Fruit fly (Drosophila melanogaster) whole organism, embryonic: Measurements from ENCODE around the gene CG2120.

Experiments used
- Antp ChIP-seq: fragments of 200-800 bp; sonication (Bioruptor generic); optimal IDR thresholded peaks from 3 replicates; lab custom pipeline; 2016; ENCODE audit warnings: missing biosample characterization, missing genetic modification characterization
- CG10209 ChIP-seq: fragments of 200-800 bp; sonication (Bioruptor generic); optimal IDR thresholded peaks from 3 replicates; lab custom pipeline; 2017; ENCODE audit warnings: missing biosample characterization, mild to moderate bottlenecking, missing genetic modification characterization, missing genetic modification reagents
- CG12744 ChIP-seq: fragments of 200-800 bp; sonication (Bioruptor generic); optimal IDR thresholded peaks from 2 replicates; lab custom pipeline; 2016; ENCODE audit warnings: missing biosample characterization, missing genetic modification characterization
- CG15514 ChIP-seq: fragments of 200-800 bp; sonication (Bioruptor generic); optimal IDR thresholded peaks from 3 replicates; lab custom pipeline; 2017; ENCODE audit warnings: missing biosample characterization, missing genetic modification characterization, mild to moderate bottlenecking, moderate library complexity, missing genetic modification reagents
- CG1603 ChIP-seq: fragments of 200-800 bp; sonication (Bioruptor generic); optimal IDR thresholded peaks from 2 replicates; lab custom pipeline; 2019; ENCODE audit warnings: missing biosample characterization, mild to moderate bottlenecking, missing genetic modification characterization, moderate library complexity
- CG16863 ChIP-seq: fragments of 200-800 bp; sonication (Bioruptor generic); optimal IDR thresholded peaks from 3 replicates; lab custom pipeline; 2016; ENCODE audit warnings: missing biosample characterization, missing genetic modification characterization
- CG18011 ChIP-seq: fragments of 200-800 bp; sonication (Bioruptor generic); optimal IDR thresholded peaks from 2 replicates; lab custom pipeline; 2017; ENCODE audit warnings: missing biosample characterization, missing genetic modification characterization, mild to moderate bottlenecking, moderate library complexity, missing genotype
- CG1832 ChIP-seq: fragments of 200-800 bp; sonication (Bioruptor generic); optimal IDR thresholded peaks from 2 replicates; lab custom pipeline; 2017; ENCODE audit warnings: missing biosample characterization, mild to moderate bottlenecking, missing genetic modification characterization, inconsistent platforms
- CG18599 ChIP-seq: fragments of 200-800 bp; sonication (Bioruptor generic); optimal IDR thresholded peaks from 3 replicates; lab custom pipeline; 2017; ENCODE audit warnings: missing biosample characterization, missing genetic modification characterization, mild to moderate bottlenecking, moderate library complexity, missing genetic modification reagents
- CG30431 ChIP-seq: fragments of 200-800 bp; sonication (Bioruptor generic); optimal IDR thresholded peaks from 2 replicates; lab custom pipeline; 2017; ENCODE audit warnings: missing biosample characterization, missing genetic modification characterization
- CG3281 ChIP-seq: fragments of 200-800 bp; sonication (Bioruptor generic); optimal IDR thresholded peaks from 3 replicates; lab custom pipeline; 2017; ENCODE audit warnings: missing biosample characterization, mild to moderate bottlenecking, missing genetic modification characterization
- CG34224 ChIP-seq: fragments of 200-800 bp; sonication (Bioruptor generic); IDR thresholded peaks from 3 replicates; pipeline ENCODE4 v1.3.6; 2022; ENCODE audit warnings: missing biosample characterization, missing genetic modification characterization; ENCODE audit not compliant: partially characterized antibody
- CG34422 ChIP-seq: fragments of 200-800 bp; sonication (Bioruptor generic); IDR thresholded peaks from 3 replicates; pipeline ENCODE4 v1.3.6; 2022; ENCODE audit warnings: missing biosample characterization, missing genetic modification characterization
- CG3726 ChIP-seq: fragments of 200-800 bp; sonication (Bioruptor generic); IDR thresholded peaks from 3 replicates; pipeline ENCODE4, ENCODE4 v1.3.6; 2022; ENCODE audit warnings: missing biosample characterization, missing genetic modification characterization
- CG4328 ChIP-seq: fragments of 200-800 bp; sonication (Bioruptor generic); optimal IDR thresholded peaks from 3 replicates; lab custom pipeline; 2017; ENCODE audit warnings: missing biosample characterization, missing genetic modification reagents, missing genetic modification characterization
- CG4360 ChIP-seq: fragments of 200-800 bp; sonication (Bioruptor generic); IDR thresholded peaks from 2 replicates; pipeline ENCODE4 v1.3.6; 2022; ENCODE audit warnings: missing biosample characterization, missing genetic modification characterization
- CG43689 ChIP-seq: fragments of 200-800 bp; sonication (Bioruptor generic); IDR thresholded peaks from 2 replicates; pipeline ENCODE4 v1.3.6; 2022; ENCODE audit warnings: missing biosample characterization, missing genetic modification characterization
- CG4820 ChIP-seq: fragments of 200-800 bp; sonication (Bioruptor generic); optimal IDR thresholded peaks from 3 replicates; lab custom pipeline; 2016; ENCODE audit warnings: missing biosample characterization, missing genetic modification characterization
- CG6683 ChIP-seq: fragments of 200-800 bp; sonication (Bioruptor generic); optimal IDR thresholded peaks from 2 replicates; lab custom pipeline; 2017; ENCODE audit warnings: missing biosample characterization, mild to moderate bottlenecking, missing genetic modification characterization, missing genetic modification reagents
- CG8281 ChIP-seq: fragments of 200-800 bp; sonication (Bioruptor generic); optimal IDR thresholded peaks from 2 replicates; lab custom pipeline; 2018; ENCODE audit warnings: missing biosample characterization, mild to moderate bottlenecking, missing genetic modification characterization, moderate library complexity
- H2.0 ChIP-seq: fragments of 200-800 bp; sonication (Bioruptor generic); IDR thresholded peaks from 2 replicates; pipeline ENCODE4 v1.3.6; 2022; ENCODE audit warnings: missing biosample characterization, missing genetic modification characterization
- Hand ChIP-seq: fragments of 200-800 bp; sonication (Bioruptor generic); optimal IDR thresholded peaks from 2 replicates; lab custom pipeline; 2017; ENCODE audit warnings: mild to moderate bottlenecking, missing biosample characterization, missing genetic modification reagents, missing genetic modification characterization
- MBD-R2 ChIP-seq: fragments of 200-800 bp; sonication (Bioruptor generic); IDR thresholded peaks from 2 replicates; pipeline ENCODE4 v1.3.6; 2022; ENCODE audit warnings: missing biosample characterization, missing genetic modification characterization
- MTF-1 ChIP-seq: fragments of 200-800 bp; sonication (Bioruptor generic); optimal IDR thresholded peaks from 2 replicates; lab custom pipeline; 2018; ENCODE audit warnings: missing biosample characterization, mild to moderate bottlenecking, missing genetic modification characterization, borderline replicate concordance
- Myb ChIP-seq: fragments of 200-800 bp; sonication (Bioruptor generic); optimal IDR thresholded peaks from 2 replicates; lab custom pipeline; 2016; ENCODE audit warnings: missing biosample characterization, missing genetic modification characterization
- PHDP ChIP-seq: fragments of 200-800 bp; sonication (Bioruptor generic); optimal IDR thresholded peaks from 3 replicates; lab custom pipeline; 2018; ENCODE audit warnings: missing biosample characterization, mild to moderate bottlenecking, missing genetic modification characterization, moderate library complexity
- Poxn ChIP-seq: fragments of 200-800 bp; sonication (Bioruptor generic); IDR thresholded peaks from 2 replicates; pipeline ENCODE4 v1.3.6; 2022; ENCODE audit warnings: missing biosample characterization, missing genetic modification characterization
- Rx ChIP-seq: fragments of 200-800 bp; sonication (Bioruptor generic); IDR thresholded peaks from 2 replicates; pipeline ENCODE4 v1.3.6; 2022; ENCODE audit warnings: missing biosample characterization, missing genetic modification characterization
- Sox102F ChIP-seq: fragments of 200-800 bp; sonication (Bioruptor generic); optimal IDR thresholded peaks from 2 replicates; lab custom pipeline; 2018; ENCODE audit warnings: missing biosample characterization, mild to moderate bottlenecking, missing genetic modification characterization, moderate library complexity
- Spps ChIP-seq: fragments of 200-800 bp; sonication (Bioruptor generic); optimal IDR thresholded peaks from 2 replicates; lab custom pipeline; 2018; ENCODE audit warnings: missing biosample characterization, mild to moderate bottlenecking, missing genetic modification characterization
- Trl ChIP-seq, 3 experiments: fragments of >200 bp in 2 of 3; fragments of 200-800 bp in 1 of 3; sonication (Bioruptor generic) in 1 of 3; optimal IDR thresholded peaks; 2 replicates in 1 of 3; 3 replicates in 2 of 3; lab custom pipeline; 2016 to 2017; ENCODE audit warnings: missing biosample characterization in 1 of 3, missing genetic modification characterization in 1 of 3
- YL-1 ChIP-seq: fragments of 200-800 bp; sonication (Bioruptor generic); optimal IDR thresholded peaks from 3 replicates; lab custom pipeline; 2017; ENCODE audit warnings: missing biosample characterization, mild to moderate bottlenecking, missing genetic modification characterization
- bbx ChIP-seq: fragments of 200-800 bp; sonication (Bioruptor generic); IDR thresholded peaks from 2 replicates; pipeline ENCODE4 v1.3.6; 2022; ENCODE audit warnings: missing biosample characterization, missing genetic modification characterization; ENCODE audit not compliant: partially characterized antibody
- chinmo ChIP-seq: fragments of 200-800 bp; sonication (Bioruptor generic); IDR thresholded peaks from 4 replicates; pipeline ENCODE4 v1.3.6; 2022; ENCODE audit warnings: missing biosample characterization, missing genetic modification characterization; ENCODE audit not compliant: partially characterized antibody
- crol ChIP-seq: fragments of 200-800 bp; sonication (Bioruptor generic); IDR thresholded peaks from 2 replicates; pipeline ENCODE4 v1.3.6; 2022; ENCODE audit warnings: missing biosample characterization, missing genetic modification characterization
- ftz-f1 ChIP-seq: fragments of 200-800 bp; sonication (Bioruptor generic); optimal IDR thresholded peaks from 2 replicates; lab custom pipeline; 2016; ENCODE audit warnings: missing biosample characterization, missing genetic modification characterization
- grn ChIP-seq: fragments of 200-800 bp; sonication (Bioruptor generic); optimal IDR thresholded peaks from 3 replicates; lab custom pipeline; 2017; ENCODE audit warnings: missing biosample characterization, missing genetic modification characterization
- kah ChIP-seq: fragments of 200-800 bp; sonication (Bioruptor generic); optimal IDR thresholded peaks from 2 replicates; lab custom pipeline; 2018; ENCODE audit warnings: missing biosample characterization, mild to moderate bottlenecking, missing genetic modification characterization
- nerfin-2 ChIP-seq: fragments of 200-800 bp; sonication (Bioruptor generic); IDR thresholded peaks from 2 replicates; pipeline ENCODE4 v1.3.6; 2022; ENCODE audit warnings: missing biosample characterization, missing genetic modification characterization; ENCODE audit not compliant: partially characterized antibody
- org-1 ChIP-seq: fragments of 200-800 bp; sonication (Bioruptor generic); optimal IDR thresholded peaks from 2 replicates; lab custom pipeline; 2017; ENCODE audit warnings: missing biosample characterization, missing genetic modification characterization
- pb ChIP-seq: fragments of 200-800 bp; sonication (Bioruptor generic); optimal IDR thresholded peaks from 3 replicates; lab custom pipeline; 2016; ENCODE audit warnings: missing biosample characterization, missing genetic modification characterization
- pfk ChIP-seq: fragments of 200-800 bp; sonication (Bioruptor generic); optimal IDR thresholded peaks from 2 replicates; lab custom pipeline; 2018; ENCODE audit warnings: missing biosample characterization, mild to moderate bottlenecking, missing genetic modification characterization, moderate library complexity
- prd ChIP-seq, 3 experiments: fragments of >200 bp in 2 of 3; fragments of 200-800 bp in 1 of 3; sonication (Bioruptor generic) in 1 of 3; optimal IDR thresholded peaks in 2 of 3; IDR thresholded peaks in 1 of 3; 2 replicates in 2 of 3; 3 replicates in 1 of 3; pipeline versions ENCODE4 v1.3.6 to Lab custom; 2017 to 2022; ENCODE audit warnings: missing biosample characterization in 1 of 3, missing genetic modification characterization in 1 of 3
- pzg ChIP-seq: fragments of 200-800 bp; sonication (Bioruptor generic); optimal IDR thresholded peaks from 3 replicates; lab custom pipeline; 2018; ENCODE audit warnings: missing biosample characterization, mild to moderate bottlenecking, missing genetic modification characterization, moderate library complexity
- sens ChIP-seq: fragments of 200-800 bp; sonication (Bioruptor generic); peaks from one replicate; lab custom pipeline; 2016; ENCODE audit warnings: missing biosample characterization, missing genetic modification characterization
- sqz ChIP-seq: fragments of 200-800 bp; sonication (Bioruptor generic); optimal IDR thresholded peaks from 3 replicates; lab custom pipeline; 2018; ENCODE audit warnings: missing biosample characterization, mild to moderate bottlenecking, missing genetic modification characterization
- toy ChIP-seq: fragments of 200-800 bp; sonication (Bioruptor generic); IDR thresholded peaks from 2 replicates; pipeline ENCODE4 v1.3.6; 2022; ENCODE audit warnings: missing biosample characterization, missing genetic modification characterization
- zfh2 ChIP-seq: fragments of 200-800 bp; sonication (Bioruptor generic); optimal IDR thresholded peaks from 2 replicates; lab custom pipeline; 2016; ENCODE audit warnings: missing biosample characterization, missing genetic modification characterization

The CG2120 gene

dm6 chrX:8141353-8142066 is 5.9 kb downstream of the CG2120 start (continued):
- TF ChIP-seq Myb (GFP tag; lab: Kevin White, UChicago) (peak; percentile 22), chinmo (GFP tag; lab: Robert Waterston, UW) (0 out of 4 replicates have a peak, but pooled peaks have one; percentile 61), nerfin-2 (GFP tag; lab: Robert Waterston, UW) (no peak), CG3726 (GFP tag; lab: Robert Waterston, UW) (no peak), prd (optimal IDR thresholded peaks at IDR 0.05; lab: Kevin White, UChicago) (no peak), prd (GFP tag; IDR thresholded peaks at IDR 0.05; lab: Robert Waterston, UW) (peak; percentile 44; the same call in 1 of the 3 replicates), zfh2 (GFP tag; lab: Kevin White, UChicago) (peak; percentile 24), pzg (no peak), pfk (GFP tag; lab: Kevin White, UChicago) (peak; percentile 13), Hand (peak; percentile 4), CG43689 (GFP tag; lab: Robert Waterston, UW) (no peak), CG4360 (GFP tag; lab: Robert Waterston, UW) (peak; percentile 53; the same call in 1 of the 2 replicates), bbx (GFP tag; lab: Robert Waterston, UW) (no peak), CG30431 (GFP tag; lab: Kevin White, UChicago) (no peak), H2.0 (GFP tag; lab: Robert Waterston, UW) (no peak), crol (peak; percentile 99), CG6683 (GFP tag; lab: Kevin White, UChicago) (peak; percentile 0), YL-1 (GFP tag; lab: Kevin White, UChicago) (peak; percentile 60), pb (GFP tag; lab: Kevin White, UChicago) (no peak), CG10209 (GFP tag; lab: Kevin White, UChicago) (peak; percentile 22), sqz (GFP tag; lab: Kevin White, UChicago) (no peak), Poxn (no peak), org-1 (peak; percentile 39), Rx (GFP tag; lab: Robert Waterston, UW) (no peak), CG34224 (GFP tag; lab: Robert Waterston, UW) (no peak), Spps (tag; lab: Kevin White, UChicago) (no peak), CG18011 (no peak), grn (GFP tag; lab: Kevin White, UChicago) (no peak), CG34422 (GFP tag; lab: Robert Waterston, UW) (peak; percentile 77; the same call in 2 of the 3 replicates), ftz-f1 (GFP tag; lab: Kevin White, UChicago) (no peak), MBD-R2 (GFP tag; lab: Robert Waterston, UW) (no peak), PHDP (tag; lab: Kevin White, UChicago) (no peak), CG18599 (GFP tag; lab: Kevin White, UChicago) (peak; percentile 44), CG4328 (GFP tag; lab: Kevin White, UChicago) (peak; percentile 3), Trl (optimal IDR thresholded peaks at IDR 0.05; lab: Kevin White, UChicago) (no peak), Trl (GFP tag; optimal IDR thresholded peaks at IDR 0.05; lab: Kevin White, UChicago) (peak; percentile 4), Sox102F (GFP tag; lab: Kevin White, UChicago) (peak; percentile 11), MTF-1 (no peak), Antp (GFP tag; lab: Kevin White, UChicago) (peak; percentile 28), CG4820 (GFP tag; lab: Kevin White, UChicago) (peak; percentile 15), toy (GFP tag; lab: Robert Waterston, UW) (no peak), CG16863 (peak; percentile 22), CG3281 (GFP tag; lab: Kevin White, UChicago) (peak; percentile 31), sens (GFP tag; lab: Kevin White, UChicago) (peak; percentile 92), CG1832 (GFP tag; lab: Kevin White, UChicago) (peak; percentile 91), kah (peak; percentile 9), CG12744 (no peak), CG15514 (GFP tag; lab: Kevin White, UChicago) (peak; percentile 19), CG1603 (tag; lab: Kevin White, UChicago) (peak; percentile 37), CG8281 (tag; lab: Kevin White, UChicago) (no peak)
